Worm (Caenorhabditis elegans): ENCODE results near the gene clec-58.

clec-58 gene

DNA sequence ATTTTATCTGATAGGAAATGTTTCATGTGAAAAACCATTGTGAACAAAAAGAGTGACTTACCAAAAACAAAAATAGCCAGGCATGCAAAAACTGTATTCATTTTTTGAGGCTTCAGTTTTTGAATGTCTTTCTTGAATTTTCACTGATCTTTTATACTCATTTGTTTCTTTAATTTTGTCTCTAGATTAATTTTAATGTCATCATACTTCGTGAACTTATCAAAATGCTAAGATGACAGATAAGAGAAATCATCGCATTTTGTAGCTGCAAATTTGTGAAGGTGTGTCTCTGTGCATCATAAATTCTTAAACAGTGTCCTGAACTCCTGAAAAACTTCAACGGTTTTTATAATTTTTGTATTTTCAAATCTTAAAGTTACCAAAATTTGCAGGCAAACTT, at the start of gene clec-58:
clec-58 (minus strand) TSS at position 101 of the 400 bp plus-strand sequence.
- no peak for TF ChIP-seq snpc-1.1 (tag; optimal IDR thresholded peaks at IDR 0.05; ENCODE audit: insufficient read depth)
- TF ChIP-seq cebp-2 (GFP tag; IDR thresholded peaks at IDR 0.05): no peak
- no peak for TF ChIP-seq nfya-2 (GFP tag; IDR thresholded peaks at IDR 0.05)
- TF ChIP-seq zim-3 (tag; optimal IDR thresholded peaks at IDR 0.05): no peak
- TF ChIP-seq ztf-18 (tag; optimal IDR thresholded peaks at IDR 0.05): no peak
- TF ChIP-seq tbx-9 (tag; optimal IDR thresholded peaks at IDR 0.05; ENCODE audit: borderline replicate concordance): no peak
- no peak for TF ChIP-seq lir-1 (GFP tag; conservative IDR thresholded peaks at IDR 0.05)

DNA sequence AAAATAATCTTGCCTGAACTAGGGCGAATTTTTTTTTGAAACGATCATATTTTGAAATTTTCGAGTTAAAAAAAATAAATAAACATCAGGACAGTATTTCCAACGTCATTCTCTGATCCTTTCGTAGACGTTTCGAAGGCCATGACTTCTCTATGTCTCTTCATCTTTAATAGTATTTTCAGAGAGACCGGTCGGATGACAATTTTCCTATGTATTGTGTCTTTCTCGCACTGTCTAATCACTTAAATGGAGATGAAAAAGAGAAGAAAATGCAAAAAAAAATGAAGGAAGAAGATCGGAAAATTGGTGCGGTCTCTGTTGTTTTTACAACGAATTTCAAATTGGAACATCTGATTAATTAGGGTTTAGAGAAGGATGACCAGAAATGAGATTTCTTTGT, 49.2 kb upstream of the clec-58 start:
- TF ChIP-seq Y56A3A.18 (GFP tag; IDR thresholded peaks at IDR 0.05) (no peak), egl-44 (GFP tag; IDR thresholded peaks at IDR 0.05) (no peak), akir-1 (GFP tag; optimal IDR thresholded peaks at IDR 0.05) (no peak), dox-1 (GFP tag; IDR thresholded peaks at IDR 0.05) (no peak), nhr-90 (tag; optimal IDR thresholded peaks at IDR 0.05) (no peak), Y79H2A.3 (GFP tag; conservative IDR thresholded peaks at IDR 0.05) (no peak), die-1 (tag; optimal IDR thresholded peaks at IDR 0.05) (no peak), lin-40 (tag; optimal IDR thresholded peaks at IDR 0.05) (no peak), ztf-28 (GFP tag; IDR thresholded peaks at IDR 0.05) (no peak), bed-1 (GFP tag; IDR thresholded peaks at IDR 0.05) (no peak), F57C9.4 (tag; optimal IDR thresholded peaks at IDR 0.05) (no peak), C06A6.2 (GFP tag; conservative IDR thresholded peaks at IDR 0.05) (no peak), F39B2.1 (GFP tag; IDR thresholded peaks at IDR 0.05) (no peak), snpc-1.1 (tag; optimal IDR thresholded peaks at IDR 0.05; ENCODE audit: insufficient read depth) (no peak), D2030.7 (GFP tag; IDR thresholded peaks at IDR 0.05) (no peak), snpc-3.4 (tag; optimal IDR thresholded peaks at IDR 0.05) (no peak)

DNA sequence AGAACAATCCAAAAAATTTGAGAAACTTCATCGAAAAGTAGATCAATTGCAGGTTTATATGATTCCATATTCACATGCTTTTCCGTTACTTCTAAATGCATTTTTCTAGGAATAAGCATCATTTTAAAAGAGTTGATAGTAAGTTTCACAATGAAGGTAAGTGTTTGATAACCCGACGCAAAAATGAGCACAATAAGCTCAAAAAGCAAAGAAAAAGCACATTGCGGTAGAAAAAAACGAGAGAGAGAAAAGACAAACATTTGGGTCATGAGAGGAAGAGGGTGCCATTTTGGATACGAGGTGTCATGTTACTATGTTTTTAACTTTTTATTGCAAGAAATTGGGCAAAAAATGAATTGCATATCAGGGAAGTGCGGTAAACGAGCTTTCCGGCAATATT, 48.4 kb upstream of the clec-58 start, which contains the start of gene F59B10.6:
F59B10.6 (minus strand) TSS at position 101 of the 400 bp plus-strand sequence.
- no peak for TF ChIP-seq snpc-4 (GFP tag; optimal IDR thresholded peaks at IDR 0.05)
- TF ChIP-seq snpc-4 (tag; optimal IDR thresholded peaks at IDR 0.05): no peak
- TF ChIP-seq ceh-79 (tag; optimal IDR thresholded peaks at IDR 0.05): no peak
- TF ChIP-seq F33H1.4 (GFP tag; IDR thresholded peaks at IDR 0.05): no peak
- no peak for TF ChIP-seq mxl-1 (tag; optimal IDR thresholded peaks at IDR 0.05)
- no peak for TF ChIP-seq attf-6 (GFP tag; IDR thresholded peaks at IDR 0.05)
- TF ChIP-seq B0336.3 (GFP tag; IDR thresholded peaks at IDR 0.05): no peak
- no peak for TF ChIP-seq ztf-26 (tag; optimal IDR thresholded peaks at IDR 0.05)
- no peak for TF ChIP-seq let-526 (GFP tag; IDR thresholded peaks at IDR 0.05)
- TF ChIP-seq mel-28 (tag; optimal IDR thresholded peaks at IDR 0.05; ENCODE audit: borderline replicate concordance): no peak
- TF ChIP-seq tbx-9 (tag; optimal IDR thresholded peaks at IDR 0.05; ENCODE audit: borderline replicate concordance): no peak

DNA sequence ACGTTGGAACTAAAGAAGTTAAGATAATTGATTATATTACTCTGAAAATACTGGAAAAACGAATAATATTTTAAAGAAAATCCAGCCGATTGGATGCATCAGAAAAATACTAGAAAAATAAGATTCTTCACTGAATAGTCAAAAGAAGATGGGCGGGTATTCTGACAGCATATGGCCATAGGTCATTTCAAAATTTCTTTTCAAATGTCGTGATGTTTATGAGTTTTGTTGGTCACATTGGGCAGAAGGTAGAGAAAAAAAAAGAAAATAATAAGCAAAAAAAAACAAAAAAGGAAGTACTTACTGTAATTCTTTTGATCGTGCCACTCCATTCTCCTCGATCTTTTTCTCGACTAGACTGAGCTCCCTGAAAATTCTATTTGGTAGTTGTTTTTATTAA, 47.6 kb upstream of the clec-58 start, which contains the start of gene F59B10.5:
F59B10.5 (minus strand) TSS at position 101 of the 400 bp plus-strand sequence.
- TF ChIP-seq B0261.1 (tag; optimal IDR thresholded peaks at IDR 0.05): no peak
- TF ChIP-seq ceh-79 (tag; optimal IDR thresholded peaks at IDR 0.05): no peak
- no peak for TF ChIP-seq lsl-1 (GFP tag; optimal IDR thresholded peaks at IDR 0.05)
